Worm (Caenorhabditis elegans): Measurements from ENCODE around the gene ZC239.22.

- TF ChIP-seq ama-1 (optimal IDR thresholded peaks at IDR 0.05) (no peak), scrt-1 (GFP tag; IDR thresholded peaks at IDR 0.05) (0 out of 2 replicates have a peak, but pooled peaks have one; percentile 19)
These were observed 47.2 kb upstream of the ZC239.22 start for ce11 chrII:3267815-3268214.
